Fruit fly (Drosophila melanogaster): ENCODE measurements around the gene CG17751.

The CG17751 gene

DNA sequence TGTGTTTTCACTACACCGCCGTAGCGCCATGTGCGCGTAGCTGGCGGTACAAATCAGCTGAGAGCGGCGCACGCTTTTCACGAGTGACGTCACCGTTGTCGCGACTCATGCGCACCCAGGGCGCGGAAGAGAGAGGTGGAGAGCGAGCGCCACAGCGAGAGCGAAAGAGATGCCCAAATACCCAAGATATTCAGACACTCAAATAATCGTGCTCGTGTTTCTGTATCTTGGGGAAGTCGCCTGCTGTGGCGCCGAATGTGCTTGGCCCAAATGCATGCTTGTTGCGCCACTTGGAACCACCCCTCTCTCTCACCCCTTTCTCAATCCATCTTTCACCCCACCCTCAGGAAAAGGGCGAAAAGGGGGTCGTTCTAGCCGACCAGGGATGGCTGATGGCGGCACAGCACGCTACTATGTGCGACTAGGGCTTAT, 25.6 kb downstream of the CG17751 start, which contains the start of gene CG6231 (continued):
- TF ChIP-seq Nf-YB (GFP tag; optimal IDR thresholded peaks at IDR 0.05) (no peak), Atf6 (GFP tag; IDR thresholded peaks at IDR 0.05) (no peak), CG7372 (GFP tag; IDR thresholded peaks at IDR 0.05) (no peak), Nf-YC (tag; optimal IDR thresholded peaks at IDR 0.05) (peak; percentile 11), cad (GFP tag; optimal IDR thresholded peaks at IDR 0.05) (no peak), CG10979 (tag; optimal IDR thresholded peaks at IDR 0.05) (no peak), jigr1 (GFP tag; IDR thresholded peaks at IDR 0.05) (no peak), gsb-n (tag; optimal IDR thresholded peaks at IDR 0.05) (no peak), hbn (GFP tag; IDR thresholded peaks at IDR 0.05; ENCODE audit: partially characterized antibody) (peak; percentile 45; the same call in 1 of the 2 replicates), az2 (GFP tag; optimal IDR thresholded peaks at IDR 0.05) (no peak), CG12219 (GFP tag; optimal IDR thresholded peaks at IDR 0.05) (no peak), p53 (GFP tag; optimal IDR thresholded peaks at IDR 0.05) (no peak), CG17612 (GFP tag; IDR thresholded peaks at IDR 0.05) (no peak), tap (tag; optimal IDR thresholded peaks at IDR 0.05) (no peak), Eip74EF (GFP tag; optimal IDR thresholded peaks at IDR 0.05) (peak in 1 of 2 experiments; percentile 5), CG32767 (GFP tag; IDR thresholded peaks at IDR 0.05) (peak; percentile 54; the same call in 1 of the 2 replicates), insv (GFP tag; optimal IDR thresholded peaks at IDR 0.05) (no peak), ci (GFP tag; IDR thresholded peaks at IDR 0.05) (no peak), Mad (GFP tag; optimal IDR thresholded peaks at IDR 0.05) (no peak), CG12299 (tag; optimal IDR thresholded peaks at IDR 0.05) (no peak), Hr3 (GFP tag; optimal IDR thresholded peaks at IDR 0.05) (no peak), disco-r (GFP tag; optimal IDR thresholded peaks at IDR 0.05) (no peak), Deaf1 (tag; optimal IDR thresholded peaks at IDR 0.05) (peak; percentile 87), Sox100B (GFP tag; optimal IDR thresholded peaks at IDR 0.05) (no peak), CG2712 (tag; optimal IDR thresholded peaks at IDR 0.05) (no peak), hb (GFP tag; IDR thresholded peaks at IDR 0.05; ENCODE audit: partially characterized antibody) (no peak), Hsf (GFP tag; optimal IDR thresholded peaks at IDR 0.05) (no peak), CG10462 (GFP tag; optimal IDR thresholded peaks at IDR 0.05) (no peak), BtbVII (GFP tag; optimal IDR thresholded peaks at IDR 0.05) (peak; percentile 94), fu2 (GFP tag; optimal IDR thresholded peaks at IDR 0.05) (no peak), btn (GFP tag; optimal IDR thresholded peaks at IDR 0.05) (no peak), CG11560 (tag; IDR thresholded peaks at IDR 0.05) (no peak), ATbp (GFP tag; optimal IDR thresholded peaks at IDR 0.05) (peak; percentile 30), CG34376 (GFP tag; optimal IDR thresholded peaks at IDR 0.05) (peak; percentile 5), CG6791 (GFP tag; IDR thresholded peaks at IDR 0.05; ENCODE audit: partially characterized antibody) (0 out of 3 replicates have a peak, but pooled peaks have one; percentile 32), ap (GFP tag; IDR thresholded peaks at IDR 0.05) (no peak), Hr39 (optimal IDR thresholded peaks at IDR 0.05) (no peak), Dad (GFP tag; optimal IDR thresholded peaks at IDR 0.05) (no peak), Jarid2 (GFP tag; optimal IDR thresholded peaks at IDR 0.05) (no peak), CG18011 (GFP tag; optimal IDR thresholded peaks at IDR 0.05) (no peak), Blimp-1 (GFP tag; optimal IDR thresholded peaks at IDR 0.05) (no peak), Chrac-16 (GFP tag; optimal IDR thresholded peaks at IDR 0.05) (no peak), Lim3 (GFP tag; IDR thresholded peaks at IDR 0.05) (no peak), row (GFP tag; IDR thresholded peaks at IDR 0.05) (peak; percentile 33; the same call in 1 of the 3 replicates), scrt (GFP tag; optimal IDR thresholded peaks at IDR 0.05) (peak; percentile 99), Trl (optimal IDR thresholded peaks at IDR 0.05) (peak; percentile 67 to 75), Trl (GFP tag; optimal IDR thresholded peaks at IDR 0.05) (no peak), CG4360 (GFP tag; IDR thresholded peaks at IDR 0.05) (no peak), so (GFP tag; IDR thresholded peaks at IDR 0.05) (peak; percentile 64; the same call in 1 of the 3 replicates), CG7556 (GFP tag; optimal IDR thresholded peaks at IDR 0.05) (no peak), caup (GFP tag; optimal IDR thresholded peaks at IDR 0.05; ENCODE audit: severe bottlenecking) (no peak), Ssrp (tag; optimal IDR thresholded peaks at IDR 0.05) (no peak)
